Worm (Caenorhabditis elegans): Measurements from ENCODE around the gene his-1.

DNA sequence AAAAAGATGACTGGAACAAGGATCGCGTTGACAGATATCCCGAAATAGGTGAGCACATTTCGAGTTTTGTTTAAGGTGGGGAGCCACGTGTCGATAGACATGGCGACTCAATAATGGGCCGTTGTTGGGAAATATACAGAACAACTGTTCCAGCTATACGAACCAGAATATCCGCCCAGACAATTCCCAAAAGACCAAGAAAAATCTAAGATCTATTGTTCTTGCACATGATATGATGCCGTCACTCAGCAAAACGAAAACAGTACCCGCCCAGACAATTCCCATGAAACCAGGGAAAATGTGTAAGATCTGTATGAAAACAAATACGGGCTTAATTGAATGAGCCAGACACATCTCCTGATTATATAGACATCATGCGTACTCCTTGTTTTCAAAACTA lies 34.8 kb upstream of the his-1 start, which contains the start of gene str-231:
- no peak for TF ChIP-seq elt-3 (tag; optimal IDR thresholded peaks at IDR 0.05)
- no peak for TF ChIP-seq drap-1 (GFP tag; optimal IDR thresholded peaks at IDR 0.05)
- no peak for TF ChIP-seq bed-3 (GFP tag; optimal IDR thresholded peaks at IDR 0.05)
- TF ChIP-seq sem-2 (GFP tag; optimal IDR thresholded peaks at IDR 0.05), result no peak
- no peak for TF ChIP-seq lin-13 (tag; optimal IDR thresholded peaks at IDR 0.05)
- TF ChIP-seq snpc-4 (tag; optimal IDR thresholded peaks at IDR 0.05), result no peak
